Worm (Caenorhabditis elegans): ENCODE data around the gene F45H10.2.

DNA sequence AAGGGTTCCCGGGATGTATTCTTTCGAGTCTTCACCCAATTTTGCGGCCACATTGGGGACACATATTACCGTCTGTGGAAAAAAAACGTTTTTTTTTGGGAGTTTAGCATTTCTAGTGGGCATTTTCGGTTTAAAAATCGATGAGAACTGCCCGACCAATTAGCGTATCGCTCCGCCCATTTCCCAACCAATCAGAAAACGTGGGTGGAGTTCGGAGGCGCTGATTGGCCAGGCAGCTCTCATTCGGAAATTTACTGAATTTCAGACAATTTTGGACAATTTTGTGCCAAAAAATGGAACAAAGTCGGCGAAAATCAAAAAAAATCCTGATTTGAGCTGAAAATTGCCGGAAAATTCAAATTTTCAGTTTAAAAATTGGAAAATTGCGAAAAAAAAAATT is 46.3 kb downstream of the F45H10.2 start:
- no peak for TF ChIP-seq blmp-1 (tag; optimal IDR thresholded peaks at IDR 0.05)
- no peak for TF ChIP-seq nhr-76 (tag; optimal IDR thresholded peaks at IDR 0.05)
- TF ChIP-seq pha-4 (tag; optimal IDR thresholded peaks at IDR 0.05) = no peak
- no peak for TF ChIP-seq unc-62 (GFP tag; optimal IDR thresholded peaks at IDR 0.05)
- no peak for TF ChIP-seq lin-13 (tag; optimal IDR thresholded peaks at IDR 0.05)
- TF ChIP-seq mep-1 (tag; optimal IDR thresholded peaks at IDR 0.05) = no peak
- no peak for TF ChIP-seq hlh-1 (tag; optimal IDR thresholded peaks at IDR 0.05)
- TF ChIP-seq sem-2 (GFP tag; optimal IDR thresholded peaks at IDR 0.05) = no peak
- no peak for TF ChIP-seq ceh-39 (tag; optimal IDR thresholded peaks at IDR 0.05)
- TF ChIP-seq elt-3 (tag; optimal IDR thresholded peaks at IDR 0.05) = no peak

All from whole organism, mixed stage, embryonic.